Fruit fly (Drosophila melanogaster) whole organism, adult: ENCODE data around the gene CG12672.

Source experiments
- CG14711 ChIP-seq: fragments of 200-800 bp; sonication (Bioruptor generic); optimal IDR thresholded peaks from 2 replicates; lab custom pipeline; 2018; ENCODE audit warnings: missing biosample characterization, mild to moderate bottlenecking, missing genetic modification characterization, moderate library complexity
- CG5204 ChIP-seq: fragments of 200-800 bp; sonication (Bioruptor generic); optimal IDR thresholded peaks from 2 replicates; lab custom pipeline; 2016; ENCODE audit warnings: missing biosample characterization, missing genetic modification characterization
- CG7101 ChIP-seq: fragments of 200-800 bp; sonication (Bioruptor generic); optimal IDR thresholded peaks from 2 replicates; lab custom pipeline; 2018; ENCODE audit warnings: missing biosample characterization, mild to moderate bottlenecking, missing genetic modification characterization, moderate library complexity
- Clk ChIP-seq: fragments of 200-800 bp; sonication (Bioruptor generic); optimal IDR thresholded peaks from 2 replicates; lab custom pipeline; 2017; ENCODE audit warnings: missing biosample characterization, missing genetic modification characterization
- cnc ChIP-seq, 2 experiments: fragments of >200 bp; optimal IDR thresholded peaks; 2 replicates each; lab custom pipeline; 2017
- kay ChIP-seq: fragments of 200-800 bp; sonication (Bioruptor generic); peaks from one replicate; lab custom pipeline; 2016; ENCODE audit warnings: missing biosample characterization, missing genetic modification characterization, borderline replicate concordance
- ovo ChIP-seq: fragments of 200-800 bp; sonication (Bioruptor generic); optimal IDR thresholded peaks from 2 replicates; lab custom pipeline; 2016; ENCODE audit warnings: missing biosample characterization, missing genetic modification characterization
- pad ChIP-seq: fragments of 200-800 bp; sonication (Bioruptor generic); optimal IDR thresholded peaks from 3 replicates; lab custom pipeline; 2017; ENCODE audit warnings: missing biosample characterization, missing genetic modification characterization, mild to moderate bottlenecking, moderate library complexity, missing genetic modification reagents

DNA sequence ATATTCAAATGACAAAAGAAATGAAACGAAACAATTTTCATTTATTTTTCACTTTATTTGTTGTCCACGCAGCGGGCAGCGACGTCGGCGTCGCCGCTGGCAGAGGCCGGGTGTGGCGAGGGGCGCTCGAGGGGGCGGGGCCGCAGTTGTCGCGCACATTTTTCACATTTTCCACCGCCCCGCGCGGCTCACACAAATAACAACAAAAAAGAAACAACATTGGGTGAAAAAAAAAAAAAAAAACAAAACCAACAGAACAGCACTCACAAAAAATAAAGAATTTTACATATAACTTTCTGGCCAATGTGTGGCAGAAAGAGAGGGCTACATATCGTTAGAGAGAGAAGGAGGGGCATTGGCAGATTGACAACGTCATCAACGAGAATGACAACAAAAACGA lies 7.2 kb upstream of the CG12672 start:
- TF ChIP-seq CG5204 (GFP tag; lab: Kevin White, UChicago): no peak
- no peak for TF ChIP-seq pad (GFP tag; lab: Kevin White, UChicago)
- TF ChIP-seq Clk: no peak
- TF ChIP-seq CG14711 (tag; lab: Kevin White, UChicago): no peak
- TF ChIP-seq ovo (GFP tag; lab: Kevin White, UChicago): no peak
- TF ChIP-seq kay (GFP tag; lab: Kevin White, UChicago): no peak
- no peak for TF ChIP-seq CG7101 (tag; lab: Kevin White, UChicago)
- no peak for TF ChIP-seq cnc (optimal IDR thresholded peaks at IDR 0.05; lab: Kevin White, UChicago)
